Fruit fly (Drosophila melanogaster) whole organism, adult: ENCODE measurements around the gene CG5111.

Experiments used
- CG11617 ChIP-seq: fragments of 200-800 bp; sonication (Bioruptor generic); optimal IDR thresholded peaks from 2 replicates; lab custom pipeline; 2017; ENCODE audit warnings: mild to moderate bottlenecking, missing biosample characterization, missing genetic modification reagents, missing genetic modification characterization
- CG12768 ChIP-seq: fragments of 200-800 bp; sonication (Bioruptor generic); optimal IDR thresholded peaks from 2 replicates; lab custom pipeline; 2017; ENCODE audit warnings: missing biosample characterization, missing genetic modification characterization, mild to moderate bottlenecking, moderate library complexity, missing genetic modification reagents
- CG14711 ChIP-seq: fragments of 200-800 bp; sonication (Bioruptor generic); optimal IDR thresholded peaks from 2 replicates; lab custom pipeline; 2018; ENCODE audit warnings: missing biosample characterization, mild to moderate bottlenecking, missing genetic modification characterization, moderate library complexity
- CG1620 ChIP-seq: fragments of 200-800 bp; sonication (Bioruptor generic); optimal IDR thresholded peaks from 2 replicates; lab custom pipeline; 2016; ENCODE audit warnings: missing biosample characterization, missing genetic modification characterization
- CG33017 ChIP-seq: fragments of 200-800 bp; sonication (Bioruptor generic); optimal IDR thresholded peaks from 2 replicates; lab custom pipeline; 2018; ENCODE audit warnings: missing biosample characterization, mild to moderate bottlenecking, missing genetic modification characterization, moderate library complexity
- CG5204 ChIP-seq: fragments of 200-800 bp; sonication (Bioruptor generic); optimal IDR thresholded peaks from 2 replicates; lab custom pipeline; 2016; ENCODE audit warnings: missing biosample characterization, missing genetic modification characterization
- CG7045 ChIP-seq: fragments of 200-800 bp; sonication (Bioruptor generic); optimal IDR thresholded peaks from 2 replicates; lab custom pipeline; 2017; ENCODE audit warnings: missing biosample characterization, mild to moderate bottlenecking, missing genetic modification characterization
- CG7101 ChIP-seq: fragments of 200-800 bp; sonication (Bioruptor generic); optimal IDR thresholded peaks from 2 replicates; lab custom pipeline; 2018; ENCODE audit warnings: missing biosample characterization, mild to moderate bottlenecking, missing genetic modification characterization, moderate library complexity
- Clk ChIP-seq: fragments of 200-800 bp; sonication (Bioruptor generic); optimal IDR thresholded peaks from 2 replicates; lab custom pipeline; 2017; ENCODE audit warnings: missing biosample characterization, missing genetic modification characterization
- Crg-1 ChIP-seq: fragments of 200-800 bp; sonication (Bioruptor generic); optimal IDR thresholded peaks from 2 replicates; lab custom pipeline; 2016; ENCODE audit warnings: missing biosample characterization, missing genetic modification characterization
- Hr96 ChIP-seq: fragments of 200-800 bp; sonication (Bioruptor generic); optimal IDR thresholded peaks from 2 replicates; lab custom pipeline; 2016; ENCODE audit warnings: missing biosample characterization, missing genetic modification characterization
- Mnt ChIP-seq: fragments of 200-800 bp; sonication (Bioruptor generic); optimal IDR thresholded peaks from 2 replicates; lab custom pipeline; 2016; ENCODE audit warnings: missing biosample characterization, mild to moderate bottlenecking, missing genetic modification characterization
- bab1 ChIP-seq: fragments of 200-800 bp; sonication (Bioruptor generic); optimal IDR thresholded peaks from 3 replicates; lab custom pipeline; 2019; ENCODE audit warnings: missing biosample characterization, mild to moderate bottlenecking, missing genetic modification characterization, moderate library complexity
- cic ChIP-seq: fragments of 200-800 bp; sonication (Bioruptor generic); optimal IDR thresholded peaks from 2 replicates; lab custom pipeline; 2017; ENCODE audit warnings: missing biosample characterization, mild to moderate bottlenecking, missing genetic modification characterization, moderate library complexity
- cnc ChIP-seq, 2 experiments: fragments of >200 bp; optimal IDR thresholded peaks; 2 replicates each; lab custom pipeline; 2017
- kay ChIP-seq: fragments of 200-800 bp; sonication (Bioruptor generic); peaks from one replicate; lab custom pipeline; 2016; ENCODE audit warnings: missing biosample characterization, missing genetic modification characterization, borderline replicate concordance
- ovo ChIP-seq: fragments of 200-800 bp; sonication (Bioruptor generic); optimal IDR thresholded peaks from 2 replicates; lab custom pipeline; 2016; ENCODE audit warnings: missing biosample characterization, missing genetic modification characterization
- pad ChIP-seq: fragments of 200-800 bp; sonication (Bioruptor generic); optimal IDR thresholded peaks from 3 replicates; lab custom pipeline; 2017; ENCODE audit warnings: missing biosample characterization, missing genetic modification characterization, mild to moderate bottlenecking, moderate library complexity, missing genetic modification reagents
- tj ChIP-seq: fragments of 200-800 bp; sonication (Bioruptor generic); optimal IDR thresholded peaks from 3 replicates; lab custom pipeline; 2017; ENCODE audit warnings: missing biosample characterization, mild to moderate bottlenecking, missing genetic modification characterization, moderate library complexity
- toe ChIP-seq: fragments of 200-800 bp; sonication (Bioruptor generic); optimal IDR thresholded peaks from 2 replicates; lab custom pipeline; 2016; ENCODE audit warnings: missing biosample characterization, missing genetic modification characterization

The CG5111 gene

dm6 chr3R:25529289-25529688 lies 23.2 kb downstream of the CG5111 start:
- no peak for TF ChIP-seq ovo (GFP tag; lab: Kevin White, UChicago)
- TF ChIP-seq CG7045: no peak
- no peak for TF ChIP-seq pad (GFP tag; lab: Kevin White, UChicago)
- TF ChIP-seq Hr96 (GFP tag; lab: Kevin White, UChicago): no peak
- no peak for TF ChIP-seq CG12768 (GFP tag; lab: Kevin White, UChicago)
- no peak for TF ChIP-seq toe (GFP tag; lab: Kevin White, UChicago)
- no peak for TF ChIP-seq bab1 (GFP tag; lab: Kevin White, UChicago)
- no peak for TF ChIP-seq Mnt (GFP tag; lab: Kevin White, UChicago)
- TF ChIP-seq Crg-1 (GFP tag; lab: Kevin White, UChicago): no peak

dm6 chr3R:25531905-25532387 lies 25.9 kb downstream of the CG5111 start:
- TF ChIP-seq Crg-1 (GFP tag; lab: Kevin White, UChicago): no peak
- no peak for TF ChIP-seq CG11617
- TF ChIP-seq CG7045: peak; percentile 23
- no peak for TF ChIP-seq bab1 (GFP tag; lab: Kevin White, UChicago)
- TF ChIP-seq CG12768 (GFP tag; lab: Kevin White, UChicago): no peak
- no peak for TF ChIP-seq CG1620
- no peak for TF ChIP-seq Clk (GFP tag; lab: Kevin White, UChicago)

dm6 chr3R:25532406-25533225 lies 26.5 kb downstream of the CG5111 start:
- TF ChIP-seq tj (GFP tag; lab: Kevin White, UChicago) (no peak), Crg-1 (GFP tag; lab: Kevin White, UChicago) (no peak), CG7045 (no peak), Hr96 (GFP tag; lab: Kevin White, UChicago) (no peak), CG5204 (GFP tag; lab: Kevin White, UChicago) (no peak), CG14711 (tag; lab: Kevin White, UChicago) (no peak), ovo (GFP tag; lab: Kevin White, UChicago) (no peak)

- no peak for TF ChIP-seq tj (GFP tag; lab: Kevin White, UChicago)
- no peak for TF ChIP-seq CG14711 (tag; lab: Kevin White, UChicago)
These were observed 33.1 kb downstream of the CG5111 start for dm6 chr3R:25539132-25539531.

- no peak for TF ChIP-seq CG33017 (tag; lab: Kevin White, UChicago)
- no peak for TF ChIP-seq Crg-1 (GFP tag; lab: Kevin White, UChicago)
- no peak for TF ChIP-seq CG1620
- no peak for TF ChIP-seq pad (GFP tag; lab: Kevin White, UChicago)
- TF ChIP-seq CG7101 (tag; lab: Kevin White, UChicago): no peak
- no peak for TF ChIP-seq CG5204 (GFP tag; lab: Kevin White, UChicago)
These were observed 37.7 kb downstream of the CG5111 start for dm6 chr3R:25543565-25544317.

- TF ChIP-seq ovo (GFP tag; lab: Kevin White, UChicago) (no peak), CG1620 (no peak), CG7045 (no peak), CG33017 (tag; lab: Kevin White, UChicago) (no peak), kay (GFP tag; lab: Kevin White, UChicago) (no peak), cnc (optimal IDR thresholded peaks at IDR 0.05; lab: Kevin White, UChicago) (no peak), CG5204 (GFP tag; lab: Kevin White, UChicago) (no peak), Hr96 (GFP tag; lab: Kevin White, UChicago) (no peak), Clk (GFP tag; lab: Kevin White, UChicago) (no peak), cic (GFP tag; lab: Kevin White, UChicago) (no peak), CG11617 (no peak), pad (GFP tag; lab: Kevin White, UChicago) (no peak), CG12768 (GFP tag; lab: Kevin White, UChicago) (no peak)
These were observed 43.7 kb downstream of the CG5111 start for dm6 chr3R:25549740-25550139.

- TF ChIP-seq ovo (GFP tag; lab: Kevin White, UChicago): no peak
- no peak for TF ChIP-seq toe (GFP tag; lab: Kevin White, UChicago)
- TF ChIP-seq CG11617: no peak
- TF ChIP-seq cnc (optimal IDR thresholded peaks at IDR 0.05; lab: Kevin White, UChicago): no peak
- TF ChIP-seq bab1 (GFP tag; lab: Kevin White, UChicago): no peak
- no peak for TF ChIP-seq kay (GFP tag; lab: Kevin White, UChicago)
- TF ChIP-seq CG7045: no peak
- no peak for TF ChIP-seq Clk (GFP tag; lab: Kevin White, UChicago)
- no peak for TF ChIP-seq CG5204 (GFP tag; lab: Kevin White, UChicago)
- no peak for TF ChIP-seq CG7101 (tag; lab: Kevin White, UChicago)
- no peak for TF ChIP-seq CG33017 (tag; lab: Kevin White, UChicago)
- TF ChIP-seq pad (GFP tag; lab: Kevin White, UChicago): no peak
- no peak for TF ChIP-seq Crg-1 (GFP tag; lab: Kevin White, UChicago)
- TF ChIP-seq cic (GFP tag; lab: Kevin White, UChicago): no peak
- no peak for TF ChIP-seq CG14711 (tag; lab: Kevin White, UChicago)
- no peak for TF ChIP-seq tj (GFP tag; lab: Kevin White, UChicago)
These were observed 44.4 kb downstream of the CG5111 start for dm6 chr3R:25550428-25550827.
